Worm (Caenorhabditis elegans) whole organism, L3 larva: ENCODE data around the gene T04C9.3.
A peak's percentile ranks its signal among the peaks of the same experiment; 100 is the strongest.

Experiments used
- R02D3.7 ChIP-seq: fragments of 150-350 bp; optimal IDR thresholded peaks from 2 replicates; lab custom pipeline; 2014; ENCODE audit warnings: missing biosample characterization, missing genetic modification characterization
- ZK546.5 ChIP-seq: sonication (generic microtip); optimal IDR thresholded peaks from 2 replicates; lab custom pipeline; 2017; ENCODE audit warnings: missing biosample characterization, missing genetic modification characterization
- aly-2 ChIP-seq: fragments of 150-350 bp; optimal IDR thresholded peaks from 2 replicates; lab custom pipeline; 2014; ENCODE audit warnings: missing biosample characterization, missing genetic modification characterization
- ama-1 ChIP-seq: fragments of 150-350 bp; optimal IDR thresholded peaks from 2 replicates; lab custom pipeline; 2018
- ceh-16 ChIP-seq: sonication (generic microtip); optimal IDR thresholded peaks from 2 replicates; lab custom pipeline; 2017; ENCODE audit warnings: missing biosample characterization, missing genetic modification characterization
- ceh-82 ChIP-seq: fragments of 150-350 bp; optimal IDR thresholded peaks from 2 replicates; lab custom pipeline; 2014; ENCODE audit warnings: missing biosample characterization, missing genetic modification characterization
- ceh-9 ChIP-seq: sonication (generic microtip); optimal IDR thresholded peaks from 2 replicates; lab custom pipeline; 2018; ENCODE audit warnings: missing biosample characterization, missing genetic modification characterization
- daf-12 ChIP-seq: fragments of 150-350 bp; optimal IDR thresholded peaks from 2 replicates; lab custom pipeline; 2014; ENCODE audit warnings: missing biosample characterization, missing genetic modification reagents, missing genetic modification characterization
- egl-27 ChIP-seq: sonication (generic microtip); optimal IDR thresholded peaks from 4 replicates; lab custom pipeline; 2017; ENCODE audit warnings: missing biosample characterization, missing genetic modification reagents, missing genetic modification characterization
- egl-5 ChIP-seq: fragments of 150-350 bp; optimal IDR thresholded peaks from 2 replicates; lab custom pipeline; 2017; ENCODE audit warnings: missing biosample characterization, missing genetic modification reagents, missing genetic modification characterization, inconsistent platforms
- elt-1 ChIP-seq: fragments of 150-350 bp; optimal IDR thresholded peaks from 2 replicates; lab custom pipeline; 2014; ENCODE audit warnings: missing biosample characterization, missing genetic modification characterization
- elt-2 ChIP-seq: sonication (generic microtip); optimal IDR thresholded peaks from 2 replicates; lab custom pipeline; 2016; ENCODE audit warnings: missing genetic modification reagents, mild to moderate bottlenecking, missing genetic modification characterization, missing compliant biosample characterization
- elt-3 ChIP-seq, 3 experiments: fragments of 150-350 bp in 1 of 3; sonication (generic microtip) in 2 of 3; optimal IDR thresholded peaks; 2 replicates in 2 of 3; 4 replicates in 1 of 3; lab custom pipeline; 2014 to 2017; ENCODE audit warnings: missing biosample characterization in 3 of 3, missing genetic modification characterization in 3 of 3
- eor-1 ChIP-seq, 2 experiments: fragments of 150-350 bp; optimal IDR thresholded peaks; 2 replicates each; lab custom pipeline; 2014 to 2018; ENCODE audit warnings: missing biosample characterization in 2 of 2, missing genetic modification characterization in 2 of 2
- fkh-2 ChIP-seq: fragments of 150-350 bp; optimal IDR thresholded peaks from 2 replicates; lab custom pipeline; 2014; ENCODE audit warnings: missing biosample characterization, missing genetic modification reagents, missing genetic modification characterization
- fos-1 ChIP-seq: fragments of 150-350 bp; optimal IDR thresholded peaks from 2 replicates; lab custom pipeline; 2014; ENCODE audit warnings: missing biosample characterization, missing genetic modification characterization
- hmg-11 ChIP-seq: sonication (generic microtip); optimal IDR thresholded peaks from 2 replicates; lab custom pipeline; 2016; ENCODE audit warnings: missing genetic modification characterization, missing compliant biosample characterization
- jun-1 ChIP-seq: fragments of 150-350 bp; optimal IDR thresholded peaks from 2 replicates; lab custom pipeline; 2014; ENCODE audit warnings: missing biosample characterization, missing genetic modification reagents, missing genetic modification characterization
- lin-15B ChIP-seq: fragments of 150-350 bp; optimal IDR thresholded peaks from 2 replicates; lab custom pipeline; 2014; ENCODE audit warnings: missing biosample characterization, missing genetic modification characterization
- mdl-1 ChIP-seq: fragments of 150-350 bp; optimal IDR thresholded peaks from 2 replicates; lab custom pipeline; 2014; ENCODE audit warnings: missing biosample characterization, missing genetic modification characterization
- mml-1 ChIP-seq: fragments of 150-350 bp; sonication (generic microtip); optimal IDR thresholded peaks from 3 replicates; lab custom pipeline; 2014; ENCODE audit warnings: missing biosample characterization, missing genetic modification characterization
- nfya-1 ChIP-seq: sonication (generic microtip); optimal IDR thresholded peaks from 2 replicates; lab custom pipeline; 2017; ENCODE audit warnings: missing genetic modification characterization, mild to moderate bottlenecking, missing compliant biosample characterization, antibody characterized with exemption, moderate library complexity; ENCODE audit not compliant: insufficient read depth
- nhr-11 ChIP-seq: fragments of 150-350 bp; optimal IDR thresholded peaks from 2 replicates; lab custom pipeline; 2014; ENCODE audit warnings: missing biosample characterization, missing genetic modification characterization
- nhr-12 ChIP-seq: fragments of 150-350 bp; optimal IDR thresholded peaks from 2 replicates; lab custom pipeline; 2014; ENCODE audit warnings: missing biosample characterization, missing genetic modification characterization
- nhr-23 ChIP-seq: fragments of 150-350 bp; optimal IDR thresholded peaks from 2 replicates; lab custom pipeline; 2014; ENCODE audit warnings: missing biosample characterization, missing genetic modification reagents, missing genetic modification characterization
- nhr-25 ChIP-seq: sonication (generic microtip); optimal IDR thresholded peaks from 2 replicates; lab custom pipeline; 2017; ENCODE audit warnings: missing biosample characterization, missing genetic modification characterization
- nhr-28 ChIP-seq: fragments of 150-350 bp; optimal IDR thresholded peaks from 2 replicates; lab custom pipeline; 2014; ENCODE audit warnings: missing biosample characterization, missing genetic modification characterization
- nhr-43 ChIP-seq: sonication (generic microtip); optimal IDR thresholded peaks from 2 replicates; lab custom pipeline; 2016; ENCODE audit warnings: mild to moderate bottlenecking, missing genetic modification characterization, missing compliant biosample characterization; ENCODE audit not compliant: poor library complexity, severe bottlenecking
- nhr-67 ChIP-seq: fragments of 150-350 bp; optimal IDR thresholded peaks from 2 replicates; lab custom pipeline; 2014; ENCODE audit warnings: missing biosample characterization, missing genetic modification characterization
- nhr-77 ChIP-seq: fragments of 150-350 bp; optimal IDR thresholded peaks from 2 replicates; lab custom pipeline; 2014; ENCODE audit warnings: missing biosample characterization, missing genetic modification characterization
- pha-4 ChIP-seq: fragments of 150-350 bp; optimal IDR thresholded peaks from 2 replicates; lab custom pipeline; 2014; ENCODE audit warnings: missing biosample characterization, missing genetic modification reagents, missing genetic modification characterization
- pqm-1 ChIP-seq: fragments of 150-350 bp; optimal IDR thresholded peaks from 2 replicates; lab custom pipeline; 2017; ENCODE audit warnings: missing biosample characterization, missing genetic modification characterization, inconsistent platforms
- skn-1 ChIP-seq: fragments of 150-350 bp; optimal IDR thresholded peaks from 2 replicates; lab custom pipeline; 2014; ENCODE audit warnings: missing biosample characterization, missing genetic modification characterization
- unc-62 ChIP-seq: fragments of 150-350 bp; sonication (generic microtip); optimal IDR thresholded peaks from 4 replicates; lab custom pipeline; 2014; ENCODE audit warnings: missing biosample characterization, missing genetic modification reagents, missing genetic modification characterization
- zag-1 ChIP-seq: fragments of 150-350 bp; optimal IDR thresholded peaks from 2 replicates; lab custom pipeline; 2014; ENCODE audit warnings: missing biosample characterization, missing genetic modification characterization
- ztf-11 ChIP-seq: fragments of 150-350 bp; optimal IDR thresholded peaks from 2 replicates; lab custom pipeline; 2014; ENCODE audit warnings: missing biosample characterization, missing genetic modification characterization
- ztf-4 ChIP-seq: fragments of 150-350 bp; optimal IDR thresholded peaks from 2 replicates; lab custom pipeline; 2014; ENCODE audit warnings: missing biosample characterization, missing genetic modification characterization

Gene T04C9.3

ce11 chrIII:5950756-5951345 lies 34.6 kb upstream of the T04C9.3 start:
- TF ChIP-seq elt-2 (tag; lab: Kevin White, UChicago) (peak; percentile 75), nhr-23 (tag; lab: Kevin White, UChicago) (no peak), ZK546.5 (tag; lab: Kevin White, UChicago) (no peak), nfya-1 (peak; percentile 5), nhr-25 (tag; lab: Kevin White, UChicago) (peak; percentile 17), nhr-43 (tag; lab: Kevin White, UChicago) (peak; percentile 27), R02D3.7 (tag; lab: Kevin White, UChicago) (no peak), ama-1 (lab: Kevin White, UChicago) (peak; percentile 44), pqm-1 (tag; lab: Kevin White, UChicago) (peak; percentile 42)

DNA sequence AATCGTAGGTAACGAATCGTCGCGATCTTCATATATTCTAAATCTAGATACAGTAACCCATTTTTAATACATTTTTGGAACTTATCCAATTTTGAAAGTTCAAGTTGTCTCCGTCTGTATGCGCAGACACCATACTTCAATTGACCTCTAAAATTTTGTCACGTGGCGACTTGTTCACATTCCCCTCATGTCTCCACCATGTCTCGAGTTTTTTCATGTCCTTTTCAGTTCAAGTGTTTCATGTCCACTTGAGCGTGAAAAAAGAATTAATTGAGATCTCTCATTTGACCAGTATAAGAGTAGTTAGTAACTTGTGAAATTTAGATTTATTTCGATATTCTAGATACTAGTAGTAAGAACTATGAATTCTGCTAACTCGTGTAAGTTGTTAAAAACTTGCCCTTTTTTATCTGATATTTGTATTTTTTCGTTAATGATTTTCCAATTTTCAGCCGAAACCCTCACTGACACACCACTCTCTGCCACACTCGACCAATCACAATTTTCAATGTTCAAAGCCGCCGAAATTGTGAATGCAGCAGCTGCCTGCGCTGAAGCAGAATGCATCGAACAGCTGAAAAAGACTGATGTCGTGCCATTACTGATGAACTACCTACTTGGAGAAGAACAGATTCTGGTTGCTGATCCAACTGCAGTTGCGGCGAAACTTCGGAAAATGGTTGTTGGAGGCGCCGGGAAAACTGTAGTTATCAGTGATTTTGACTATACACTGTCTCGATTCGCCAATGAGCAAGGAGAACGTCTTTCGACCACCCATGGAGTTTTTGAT lies 33.7 kb upstream of the T04C9.3 start:
- TF ChIP-seq nhr-23 (tag; lab: Kevin White, UChicago) = peak; percentile 27
- peak; percentile 22 for TF ChIP-seq mdl-1
- peak; percentile 13 for TF ChIP-seq nfya-1
- TF ChIP-seq unc-62 = no peak
- peak; percentile 87 for TF ChIP-seq nhr-25 (tag; lab: Kevin White, UChicago)
- TF ChIP-seq ceh-9 (tag; lab: Kevin White, UChicago) = no peak
- TF ChIP-seq R02D3.7 (tag; lab: Kevin White, UChicago) = no peak
- TF ChIP-seq lin-15B (tag; lab: Kevin White, UChicago) = no peak
- no peak for TF ChIP-seq nhr-43 (tag; lab: Kevin White, UChicago)
- no peak for TF ChIP-seq elt-3 (tag; optimal IDR thresholded peaks at IDR 0.05; lab: Kevin White, UChicago)
- TF ChIP-seq aly-2 (tag; lab: Kevin White, UChicago) = no peak
- no peak for TF ChIP-seq ztf-11 (tag; lab: Kevin White, UChicago)
- no peak for TF ChIP-seq nhr-77 (tag; lab: Kevin White, UChicago)
- no peak for TF ChIP-seq nhr-67 (tag; lab: Kevin White, UChicago)
- no peak for TF ChIP-seq fos-1 (tag; lab: Kevin White, UChicago)
- peak; percentile 58 for TF ChIP-seq ama-1 (lab: Kevin White, UChicago)
- TF ChIP-seq ceh-82 (tag; lab: Kevin White, UChicago) = no peak
- no peak for TF ChIP-seq nhr-12 (tag; lab: Kevin White, UChicago)

ce11 chrIII:5953041-5953912 lies 32.2 kb upstream of the T04C9.3 start:
- no peak for TF ChIP-seq R02D3.7 (tag; lab: Kevin White, UChicago)
- no peak for TF ChIP-seq zag-1 (tag; lab: Kevin White, UChicago)
- TF ChIP-seq fkh-2 (tag; lab: Kevin White, UChicago) = no peak
- TF ChIP-seq daf-12 = no peak
- TF ChIP-seq jun-1 (tag; lab: Kevin White, UChicago) = no peak
- TF ChIP-seq ztf-4 = peak; percentile 6
- peak; percentile 42 for TF ChIP-seq nhr-23 (tag; lab: Kevin White, UChicago)
- TF ChIP-seq pha-4 (tag; lab: Kevin White, UChicago) = peak; percentile 12
- peak; percentile 55 for TF ChIP-seq nhr-43 (tag; lab: Kevin White, UChicago)
- TF ChIP-seq aly-2 (tag; lab: Kevin White, UChicago) = peak; percentile 73
- no peak for TF ChIP-seq eor-1 (tag; optimal IDR thresholded peaks at IDR 0.05; lab: Kevin White, UChicago)
- peak; percentile 67 for TF ChIP-seq nhr-25 (tag; lab: Kevin White, UChicago)
- peak; percentile 15 for TF ChIP-seq pqm-1 (tag; lab: Kevin White, UChicago)
- peak; percentile 35 for TF ChIP-seq ama-1 (lab: Kevin White, UChicago)
- TF ChIP-seq nhr-77 (tag; lab: Kevin White, UChicago) = peak; percentile 40

- TF ChIP-seq jun-1 (tag; lab: Kevin White, UChicago) = no peak
- TF ChIP-seq hmg-11 (tag; lab: Kevin White, UChicago) = no peak
- no peak for TF ChIP-seq nhr-12 (tag; lab: Kevin White, UChicago)
- no peak for TF ChIP-seq skn-1
- no peak for TF ChIP-seq egl-27
- TF ChIP-seq egl-5 (tag; lab: Kevin White, UChicago) = no peak
- no peak for TF ChIP-seq nhr-25 (tag; lab: Kevin White, UChicago)
- TF ChIP-seq unc-62 = no peak
- TF ChIP-seq elt-3 (tag; optimal IDR thresholded peaks at IDR 0.05; lab: Kevin White, UChicago) = no peak
- no peak for TF ChIP-seq elt-2 (tag; lab: Kevin White, UChicago)
- TF ChIP-seq nhr-28 (tag; lab: Kevin White, UChicago) = no peak
- no peak for TF ChIP-seq nhr-11 (tag; lab: Kevin White, UChicago)
- no peak for TF ChIP-seq ceh-16
- no peak for TF ChIP-seq daf-12
- no peak for TF ChIP-seq nfya-1
- TF ChIP-seq mml-1 (tag; lab: Kevin White, UChicago) = no peak
- TF ChIP-seq elt-1 (tag; lab: Kevin White, UChicago) = no peak
- no peak for TF ChIP-seq ztf-4
- TF ChIP-seq R02D3.7 (tag; lab: Kevin White, UChicago) = no peak
- TF ChIP-seq zag-1 (tag; lab: Kevin White, UChicago) = no peak
Observed at ce11 chrIII:5953913-5954290, 31.5 kb upstream of the T04C9.3 start.
